Fruit fly (Drosophila melanogaster): ENCODE results near the gene CG7376.

Gene CG7376

DNA sequence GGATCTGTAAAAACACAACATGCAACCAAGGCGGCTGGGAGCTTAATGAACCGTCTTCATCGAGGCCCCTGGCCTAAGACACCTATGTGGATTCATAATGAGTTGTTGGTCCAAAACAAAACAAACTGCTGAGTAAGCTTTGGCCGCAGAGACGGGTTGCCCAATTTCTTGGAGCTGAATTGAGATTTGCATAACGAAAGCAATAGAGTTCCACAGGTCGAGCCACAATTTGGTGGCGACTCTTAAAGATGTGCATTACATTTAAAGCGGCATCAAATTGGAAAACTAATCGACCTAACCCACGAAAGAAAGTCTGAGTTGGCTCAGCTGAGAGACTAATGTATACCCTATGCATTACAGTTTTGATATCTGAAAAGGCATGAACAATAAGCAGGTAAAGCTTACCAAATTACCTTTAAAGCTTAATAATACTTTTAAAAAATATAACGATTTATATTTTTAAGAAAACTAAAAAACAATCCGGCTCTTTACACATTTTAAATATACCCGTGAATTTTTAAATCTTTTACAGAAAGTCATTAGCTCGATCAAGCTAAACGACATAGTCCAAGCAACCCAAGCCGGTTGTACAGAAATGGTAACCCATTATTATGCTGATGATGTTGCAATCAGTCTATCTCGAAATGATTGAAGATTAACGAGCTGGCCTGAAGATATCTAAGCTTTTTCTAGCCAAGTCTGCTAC lies 16.6 kb upstream of the CG7376 start, which contains the start of gene CG13297 (continued):
- TF ChIP-seq CG6272 (GFP tag; IDR thresholded peaks at IDR 0.05) (no peak), HLH3B (GFP tag; IDR thresholded peaks at IDR 0.05) (peak; percentile 62), Mad (GFP tag; optimal IDR thresholded peaks at IDR 0.05) (no peak), onecut (GFP tag; IDR thresholded peaks at IDR 0.05) (no peak), btn (GFP tag; optimal IDR thresholded peaks at IDR 0.05) (no peak), MBD-R2 (GFP tag; IDR thresholded peaks at IDR 0.05) (no peak), chif (GFP tag; optimal IDR thresholded peaks at IDR 0.05) (peak in 1 of 2 experiments; percentile 8), CG3995 (GFP tag; optimal IDR thresholded peaks at IDR 0.05) (no peak), CoRest (tag; optimal IDR thresholded peaks at IDR 0.05) (peak; percentile 69), al (GFP tag; IDR thresholded peaks at IDR 0.05) (no peak), nom (GFP tag; optimal IDR thresholded peaks at IDR 0.05) (no peak), otp (GFP tag; IDR thresholded peaks at IDR 0.05) (no peak), kay (GFP tag; optimal IDR thresholded peaks at IDR 0.05) (no peak), lola (GFP tag; optimal IDR thresholded peaks at IDR 0.05) (no peak), CG31365 (tag; optimal IDR thresholded peaks at IDR 0.05) (no peak), esg (GFP tag; conservative IDR thresholded peaks at IDR 0.05) (peak; percentile 61), CG11695 (GFP tag; IDR thresholded peaks at IDR 0.05) (peak; percentile 76), Atf3 (GFP tag; optimal IDR thresholded peaks at IDR 0.05) (no peak), Sin3A (optimal IDR thresholded peaks at IDR 0.05) (no peak), dmrt99B (tag; optimal IDR thresholded peaks at IDR 0.05) (peak; percentile 88), CG9215 (GFP tag; IDR thresholded peaks at IDR 0.05) (0 out of 2 replicates have a peak, but pooled peaks have one; percentile 8), CG7987 (GFP tag; optimal IDR thresholded peaks at IDR 0.05) (no peak), CG6791 (GFP tag; IDR thresholded peaks at IDR 0.05; ENCODE audit: partially characterized antibody) (no peak), CG17361 (GFP tag; IDR thresholded peaks at IDR 0.05) (peak; percentile 73), ab (GFP tag; optimal IDR thresholded peaks at IDR 0.05) (no peak), Dref (GFP tag; IDR thresholded peaks at IDR 0.05) (no peak), Dp (GFP tag; optimal IDR thresholded peaks at IDR 0.05) (no peak), mam (GFP tag; optimal IDR thresholded peaks at IDR 0.05) (no peak), sna (GFP tag; IDR thresholded peaks at IDR 0.05; ENCODE audit: partially characterized antibody) (no peak), Rfx (GFP tag; IDR thresholded peaks at IDR 0.05) (0 out of 2 replicates have a peak, but pooled peaks have one; percentile 22), cato (GFP tag; optimal IDR thresholded peaks at IDR 0.05; ENCODE audit: borderline replicate concordance) (peak; percentile 1), sob (GFP tag; IDR thresholded peaks at IDR 0.05) (peak; percentile 40; the same call in 1 of the 2 replicates), nmo (GFP tag; optimal IDR thresholded peaks at IDR 0.05) (peak; percentile 66), CG10431 (GFP tag; optimal IDR thresholded peaks at IDR 0.05) (no peak), CG10267 (tag; optimal IDR thresholded peaks at IDR 0.05) (peak; percentile 50), so (GFP tag; IDR thresholded peaks at IDR 0.05) (no peak), CG4854 (GFP tag; optimal IDR thresholded peaks at IDR 0.05) (no peak), CG9437 (GFP tag; optimal IDR thresholded peaks at IDR 0.05) (peak; percentile 40), Optix (GFP tag; IDR thresholded peaks at IDR 0.05) (no peak), CG12769 (tag; optimal IDR thresholded peaks at IDR 0.05) (no peak), CG9727 (GFP tag; optimal IDR thresholded peaks at IDR 0.05) (no peak), p53 (GFP tag; optimal IDR thresholded peaks at IDR 0.05) (no peak), Usf (GFP tag; optimal IDR thresholded peaks at IDR 0.05) (no peak), Scr (GFP tag; IDR thresholded peaks at IDR 0.05; ENCODE audit: partially characterized antibody) (no peak), CG1792 (GFP tag; optimal IDR thresholded peaks at IDR 0.05) (no peak), CG14710 (tag; optimal IDR thresholded peaks at IDR 0.05) (peak; percentile 8), D19B (GFP tag; optimal IDR thresholded peaks at IDR 0.05) (peak; percentile 30), Tbp (GFP tag; optimal IDR thresholded peaks at IDR 0.05) (no peak), CG18476 (GFP tag; optimal IDR thresholded peaks at IDR 0.05) (peak; percentile 32), CG17328 (GFP tag; IDR thresholded peaks at IDR 0.05) (no peak)
